Worm (Caenorhabditis elegans): Measurements from ENCODE around the gene del-6.
A peak's percentile ranks its signal among the peaks of the same experiment; 100 is the strongest.

ce11 chrV:10525902-10526301, 46.8 kb upstream of the del-6 start, which contains the start of the genes C35A5.8 and hda-11:
- no peak for TF ChIP-seq F57C9.4 (tag; optimal IDR thresholded peaks at IDR 0.05)
- TF ChIP-seq lin-40 (tag; optimal IDR thresholded peaks at IDR 0.05): peak; percentile 57
- TF ChIP-seq attf-5 (GFP tag; optimal IDR thresholded peaks at IDR 0.05): no peak
- peak; percentile 93 for TF ChIP-seq ZK185.1 (tag; optimal IDR thresholded peaks at IDR 0.05; ENCODE audit: poor library complexity, severe bottlenecking)
- TF ChIP-seq snpc-4 (GFP tag; optimal IDR thresholded peaks at IDR 0.05): peak; percentile 43
- TF ChIP-seq snpc-4 (tag; optimal IDR thresholded peaks at IDR 0.05): peak in 2 of 4 experiments; percentile 37 to 57
- TF ChIP-seq F57A8.1 (GFP tag; optimal IDR thresholded peaks at IDR 0.05): no peak
- TF ChIP-seq dox-1 (GFP tag; IDR thresholded peaks at IDR 0.05): peak; percentile 82
- no peak for TF ChIP-seq mes-4 (tag; optimal IDR thresholded peaks at IDR 0.05)
- no peak for TF ChIP-seq attf-3 (GFP tag; conservative IDR thresholded peaks at IDR 0.05)
